Worm (Caenorhabditis elegans) whole organism, early embryonic: ENCODE measurements around the gene mac-1.

ENCODE experiments used
- B0310.2 ChIP-seq: sonication (generic microtip); optimal IDR thresholded peaks from 2 replicates; lab custom pipeline; 2016; ENCODE audit warnings: mild to moderate bottlenecking, missing genetic modification characterization, missing compliant biosample characterization
- F13C5.2 ChIP-seq: sonication (generic microtip); optimal IDR thresholded peaks from 2 replicates; lab custom pipeline; 2017; ENCODE audit warnings: mild to moderate bottlenecking, missing genetic modification characterization, inconsistent platforms, missing compliant biosample characterization
- aly-1 ChIP-seq: sonication (generic microtip); optimal IDR thresholded peaks from 2 replicates; lab custom pipeline; 2016; ENCODE audit warnings: missing genetic modification characterization, missing compliant biosample characterization
- ama-1 ChIP-seq: fragments of 150-350 bp; optimal IDR thresholded peaks from 2 replicates; lab custom pipeline; 2014
- ceh-13 ChIP-seq: fragments of 200-800 bp; sonication (Bioruptor generic); optimal IDR thresholded peaks from 2 replicates; lab custom pipeline; 2018; ENCODE audit warnings: mild to moderate bottlenecking, missing genetic modification characterization, missing compliant biosample characterization
- ceh-36 ChIP-seq: sonication (generic microtip); optimal IDR thresholded peaks from 2 replicates; lab custom pipeline; 2016; ENCODE audit warnings: missing genetic modification characterization, inconsistent platforms, missing compliant biosample characterization
- ets-7 ChIP-seq: sonication (generic microtip); optimal IDR thresholded peaks from 2 replicates; lab custom pipeline; 2016; ENCODE audit warnings: missing genotype, missing genetic modification characterization, missing compliant biosample characterization
- flt-1 ChIP-seq: fragments of 200-800 bp; sonication (Bioruptor generic); IDR thresholded peaks from 2 replicates; pipeline ENCODE4 v1.3.6; 2022; ENCODE audit warnings: missing genetic modification characterization, missing compliant biosample characterization
- hmbx-1 ChIP-seq: sonication (generic microtip); optimal IDR thresholded peaks from 2 replicates; lab custom pipeline; 2016; ENCODE audit warnings: mild to moderate bottlenecking, missing genetic modification characterization, missing compliant biosample characterization
- hmg-4 ChIP-seq: fragments of 200-800 bp; sonication (Bioruptor generic); optimal IDR thresholded peaks from 2 replicates; lab custom pipeline; 2018; ENCODE audit warnings: mild to moderate bottlenecking, missing genetic modification characterization, missing compliant biosample characterization
- hnd-1 ChIP-seq: sonication (generic microtip); optimal IDR thresholded peaks from 2 replicates; lab custom pipeline; 2016; ENCODE audit warnings: missing genetic modification characterization, missing compliant biosample characterization
- pes-1 ChIP-seq: fragments of 200-800 bp; sonication (Bioruptor generic); IDR thresholded peaks from 2 replicates; pipeline ENCODE4 v1.3.6; 2022; ENCODE audit warnings: missing genetic modification reagents, missing genetic modification characterization, missing compliant biosample characterization
- scrt-1 ChIP-seq: fragments of 200-800 bp; sonication (Bioruptor generic); IDR thresholded peaks from 2 replicates; pipeline ENCODE4 v1.3.6; 2022; ENCODE audit warnings: missing genetic modification characterization, missing compliant biosample characterization
- sea-1 ChIP-seq: fragments of 200-800 bp; sonication (Bioruptor generic); conservative IDR thresholded peaks from 2 replicates; pipeline ENCODE4 v1.3.6; 2022; ENCODE audit warnings: missing genetic modification characterization, missing compliant biosample characterization
- tbx-11 ChIP-seq: fragments of 200-800 bp; sonication (Bioruptor generic); IDR thresholded peaks from 2 replicates; pipeline ENCODE4 v1.3.6; 2022; ENCODE audit warnings: missing genetic modification characterization, missing compliant biosample characterization
- tbx-37 ChIP-seq: fragments of 200-800 bp; sonication (Bioruptor generic); conservative IDR thresholded peaks from 2 replicates; pipeline ENCODE4 v1.3.6; 2022; ENCODE audit warnings: missing genetic modification reagents, missing genetic modification characterization, missing compliant biosample characterization
- tra-4 ChIP-seq: sonication (generic microtip); optimal IDR thresholded peaks from 2 replicates; lab custom pipeline; 2017; ENCODE audit warnings: missing genetic modification characterization, missing compliant biosample characterization

mac-1 gene

ce11 chrII:13282566-13282965 is 38.1 kb downstream of the mac-1 start:
- TF ChIP-seq pes-1 (GFP tag; lab: Robert Waterston, UW) (no peak), ama-1 (lab: Kevin White, UChicago) (no peak), ceh-13 (no peak), scrt-1 (GFP tag; lab: Robert Waterston, UW) (no peak), tbx-11 (GFP tag; lab: Robert Waterston, UW) (no peak), hmbx-1 (no peak), B0310.2 (tag; lab: Kevin White, UChicago) (no peak)

- TF ChIP-seq B0310.2 (tag; lab: Kevin White, UChicago) (no peak), tbx-37 (GFP tag; lab: Robert Waterston, UW) (no peak), hmbx-1 (no peak), pes-1 (GFP tag; lab: Robert Waterston, UW) (no peak), sea-1 (GFP tag; lab: Robert Waterston, UW) (no peak), flt-1 (no peak), tra-4 (tag; lab: Kevin White, UChicago) (no peak), hnd-1 (tag; lab: Kevin White, UChicago) (no peak), ets-7 (tag; lab: Kevin White, UChicago) (no peak), tbx-11 (GFP tag; lab: Robert Waterston, UW) (no peak)
Observed at ce11 chrII:13279216-13280123, 41.2 kb downstream of the mac-1 start.

- TF ChIP-seq hmg-4 = no peak
- no peak for TF ChIP-seq hmbx-1
- TF ChIP-seq B0310.2 (tag; lab: Kevin White, UChicago) = no peak
- TF ChIP-seq sea-1 (GFP tag; lab: Robert Waterston, UW) = no peak
- no peak for TF ChIP-seq flt-1
- TF ChIP-seq scrt-1 (GFP tag; lab: Robert Waterston, UW) = no peak
- no peak for TF ChIP-seq tbx-37 (GFP tag; lab: Robert Waterston, UW)
- TF ChIP-seq hnd-1 (tag; lab: Kevin White, UChicago) = no peak
- no peak for TF ChIP-seq pes-1 (GFP tag; lab: Robert Waterston, UW)
- TF ChIP-seq tra-4 (tag; lab: Kevin White, UChicago) = no peak
- TF ChIP-seq ceh-36 (tag; lab: Kevin White, UChicago) = no peak
- TF ChIP-seq ama-1 (lab: Kevin White, UChicago) = no peak
- TF ChIP-seq ceh-13 = no peak
- no peak for TF ChIP-seq aly-1
- no peak for TF ChIP-seq ets-7 (tag; lab: Kevin White, UChicago)
- TF ChIP-seq tbx-11 (GFP tag; lab: Robert Waterston, UW) = no peak
Observed at ce11 chrII:13278716-13279115, 42.0 kb downstream of the mac-1 start.

- TF ChIP-seq F13C5.2 (tag; lab: Kevin White, UChicago) = no peak
- no peak for TF ChIP-seq ama-1 (lab: Kevin White, UChicago)
- TF ChIP-seq flt-1 = no peak
- no peak for TF ChIP-seq B0310.2 (tag; lab: Kevin White, UChicago)
- no peak for TF ChIP-seq tra-4 (tag; lab: Kevin White, UChicago)
- no peak for TF ChIP-seq ets-7 (tag; lab: Kevin White, UChicago)
- no peak for TF ChIP-seq tbx-37 (GFP tag; lab: Robert Waterston, UW)
- TF ChIP-seq hnd-1 (tag; lab: Kevin White, UChicago) = no peak
- no peak for TF ChIP-seq hmbx-1
- no peak for TF ChIP-seq tbx-11 (GFP tag; lab: Robert Waterston, UW)
- TF ChIP-seq aly-1 = no peak
- no peak for TF ChIP-seq sea-1 (GFP tag; lab: Robert Waterston, UW)
- TF ChIP-seq ceh-36 (tag; lab: Kevin White, UChicago) = no peak
Observed at ce11 chrII:13278214-13278613, 42.5 kb downstream of the mac-1 start.

ce11 chrII:13270776-13271175 is 49.9 kb downstream of the mac-1 start, which contains the start of gene Y48C3A.5:
TSS of gene Y48C3A.5 (plus strand) at chrII:13271076.
- TF ChIP-seq hnd-1 (tag; lab: Kevin White, UChicago) (no peak), ceh-36 (tag; lab: Kevin White, UChicago) (no peak), hmbx-1 (no peak), tra-4 (tag; lab: Kevin White, UChicago) (no peak), pes-1 (GFP tag; lab: Robert Waterston, UW) (no peak), ama-1 (lab: Kevin White, UChicago) (no peak), tbx-11 (GFP tag; lab: Robert Waterston, UW) (no peak), hmg-4 (no peak), B0310.2 (tag; lab: Kevin White, UChicago) (no peak), ets-7 (tag; lab: Kevin White, UChicago) (no peak), F13C5.2 (tag; lab: Kevin White, UChicago) (no peak), tbx-37 (GFP tag; lab: Robert Waterston, UW) (no peak), flt-1 (no peak), sea-1 (GFP tag; lab: Robert Waterston, UW) (no peak), ceh-13 (no peak), aly-1 (no peak), scrt-1 (GFP tag; lab: Robert Waterston, UW) (no peak)

- no peak for TF ChIP-seq hnd-1 (tag; lab: Kevin White, UChicago)
- TF ChIP-seq tbx-37 (GFP tag; lab: Robert Waterston, UW) = no peak
- no peak for TF ChIP-seq sea-1 (GFP tag; lab: Robert Waterston, UW)
- TF ChIP-seq F13C5.2 (tag; lab: Kevin White, UChicago) = no peak
- TF ChIP-seq aly-1 = no peak
- TF ChIP-seq hmbx-1 = no peak
- no peak for TF ChIP-seq ceh-13
- no peak for TF ChIP-seq B0310.2 (tag; lab: Kevin White, UChicago)
- no peak for TF ChIP-seq hmg-4
- TF ChIP-seq flt-1 = no peak
- no peak for TF ChIP-seq pes-1 (GFP tag; lab: Robert Waterston, UW)
- no peak for TF ChIP-seq ets-7 (tag; lab: Kevin White, UChicago)
- TF ChIP-seq ama-1 (lab: Kevin White, UChicago) = no peak
- TF ChIP-seq ceh-36 (tag; lab: Kevin White, UChicago) = no peak
- no peak for TF ChIP-seq tra-4 (tag; lab: Kevin White, UChicago)
- no peak for TF ChIP-seq scrt-1 (GFP tag; lab: Robert Waterston, UW)
Observed at ce11 chrII:13267305-13267704, 53.4 kb downstream of the mac-1 start.
